Fruit fly (Drosophila melanogaster) whole organism, pupa: Measurements from ENCODE around the gene Meltrin.

Experiments
- CG10348 ChIP-seq: fragments of 200-800 bp; sonication (Bioruptor generic); IDR thresholded peaks from 2 replicates; pipeline ENCODE4 v1.3.6; 2022; ENCODE audit warnings: missing biosample characterization, missing genetic modification characterization
- CG12605 ChIP-seq: fragments of 200-800 bp; sonication (Bioruptor generic); IDR thresholded peaks from 2 replicates; pipeline ENCODE4 v1.3.6; 2022; ENCODE audit warnings: missing biosample characterization, missing genetic modification characterization
- CG13204 ChIP-seq: fragments of 200-800 bp; sonication (Bioruptor generic); optimal IDR thresholded peaks from 2 replicates; lab custom pipeline; 2018; ENCODE audit warnings: missing biosample characterization, mild to moderate bottlenecking, missing genetic modification characterization, moderate library complexity
- CG15710 ChIP-seq: fragments of 200-800 bp; sonication (Bioruptor generic); optimal IDR thresholded peaks from 2 replicates; lab custom pipeline; 2018; ENCODE audit warnings: missing biosample characterization, mild to moderate bottlenecking, missing genetic modification characterization, moderate library complexity
- CG17806 ChIP-seq: fragments of 200-800 bp; sonication (Bioruptor generic); optimal IDR thresholded peaks from 2 replicates; lab custom pipeline; 2018; ENCODE audit warnings: missing biosample characterization, mild to moderate bottlenecking, missing genetic modification characterization, moderate library complexity
- CG34367 ChIP-seq: fragments of 200-800 bp; sonication (Bioruptor generic); optimal IDR thresholded peaks from 2 replicates; lab custom pipeline; 2018; ENCODE audit warnings: missing biosample characterization, mild to moderate bottlenecking, missing genetic modification characterization
- CG8159 ChIP-seq: fragments of 200-800 bp; sonication (Bioruptor generic); optimal IDR thresholded peaks from 3 replicates; lab custom pipeline; 2018; ENCODE audit warnings: missing biosample characterization, mild to moderate bottlenecking, missing genetic modification characterization, moderate library complexity
- CG8301 ChIP-seq: fragments of 200-800 bp; sonication (Bioruptor generic); optimal IDR thresholded peaks from 2 replicates; lab custom pipeline; 2018; ENCODE audit warnings: missing biosample characterization, mild to moderate bottlenecking, missing genetic modification characterization
- CG9948 ChIP-seq: fragments of 200-800 bp; sonication (Bioruptor generic); optimal IDR thresholded peaks from 2 replicates; lab custom pipeline; 2018; ENCODE audit warnings: missing biosample characterization, mild to moderate bottlenecking, missing genetic modification characterization, moderate library complexity
- D1 ChIP-seq: fragments of 200-800 bp; sonication (Bioruptor generic); optimal IDR thresholded peaks from 2 replicates; lab custom pipeline; 2018; ENCODE audit warnings: missing biosample characterization, mild to moderate bottlenecking, missing genetic modification characterization, moderate library complexity
- EcR ChIP-seq: fragments of 200-800 bp; sonication (Bioruptor generic); optimal IDR thresholded peaks from 3 replicates; lab custom pipeline; 2019; ENCODE audit warnings: missing biosample characterization, missing genetic modification characterization, mild to moderate bottlenecking, moderate library complexity, missing genetic modification reagents
- Snoo ChIP-seq: fragments of 200-800 bp; sonication (Bioruptor generic); optimal IDR thresholded peaks from 3 replicates; lab custom pipeline; 2017; ENCODE audit warnings: missing biosample characterization, mild to moderate bottlenecking, missing genetic modification characterization, inconsistent platforms

DNA sequence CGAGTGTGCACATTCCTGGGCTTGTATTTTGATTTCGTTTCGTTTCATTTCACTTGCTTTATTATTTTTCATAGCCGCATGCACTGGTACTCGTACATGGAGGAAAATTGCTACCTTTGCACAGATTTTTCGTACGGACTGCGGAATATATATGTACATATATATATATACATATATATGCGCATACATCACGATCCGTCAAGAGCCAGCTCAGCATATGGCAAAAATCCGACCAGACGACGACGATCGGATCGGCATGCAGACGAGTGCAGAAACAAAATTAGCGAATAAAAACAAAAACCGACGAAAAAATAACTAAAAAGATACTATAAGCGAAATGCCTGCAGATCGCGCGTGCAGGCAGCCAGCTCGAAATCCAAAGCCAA is 20.6 kb upstream of the Meltrin start:
- TF ChIP-seq EcR (GFP tag; lab: Kevin White, UChicago) = no peak
- no peak for TF ChIP-seq CG8301 (tag; lab: Kevin White, UChicago)
- TF ChIP-seq CG17806 = no peak
- TF ChIP-seq D1 (tag; lab: Kevin White, UChicago) = no peak
- no peak for TF ChIP-seq CG9948 (tag; lab: Kevin White, UChicago)
- no peak for TF ChIP-seq CG13204 (GFP tag; lab: Kevin White, UChicago)
- TF ChIP-seq CG34367 (tag; lab: Kevin White, UChicago) = no peak
- TF ChIP-seq Snoo (tag; lab: Kevin White, UChicago) = no peak
- TF ChIP-seq CG8159 (tag; lab: Kevin White, UChicago) = no peak
- no peak for TF ChIP-seq CG15710 (tag; lab: Kevin White, UChicago)
- no peak for TF ChIP-seq CG12605 (GFP tag; lab: Robert Waterston, UW)
- TF ChIP-seq CG10348 (GFP tag; lab: Robert Waterston, UW) = no peak
